Fruit fly (Drosophila melanogaster) whole organism, embryonic: Measurements from ENCODE around the gene Cubn.

Source experiments
- BEAF-32 ChIP-seq: fragments of 200-800 bp; sonication (Bioruptor generic); optimal IDR thresholded peaks from 3 replicates; lab custom pipeline; 2017; ENCODE audit warnings: missing biosample characterization, missing genetic modification characterization, mild to moderate bottlenecking, moderate library complexity, missing genetic modification reagents
- CG11093 ChIP-seq: fragments of 200-800 bp; sonication (Bioruptor generic); IDR thresholded peaks from 3 replicates; pipeline ENCODE4 v1.3.6; 2022; ENCODE audit warnings: missing biosample characterization, missing genetic modification characterization
- CG15514 ChIP-seq: fragments of 200-800 bp; sonication (Bioruptor generic); optimal IDR thresholded peaks from 3 replicates; lab custom pipeline; 2017; ENCODE audit warnings: missing biosample characterization, missing genetic modification characterization, mild to moderate bottlenecking, moderate library complexity, missing genetic modification reagents
- CG1603 ChIP-seq: fragments of 200-800 bp; sonication (Bioruptor generic); optimal IDR thresholded peaks from 2 replicates; lab custom pipeline; 2019; ENCODE audit warnings: missing biosample characterization, mild to moderate bottlenecking, missing genetic modification characterization, moderate library complexity
- CG1647 ChIP-seq: fragments of 200-800 bp; sonication (Bioruptor generic); optimal IDR thresholded peaks from 3 replicates; lab custom pipeline; 2016; ENCODE audit warnings: missing biosample characterization, missing genetic modification characterization
- CG17186 ChIP-seq: fragments of 200-800 bp; sonication (Bioruptor generic); optimal IDR thresholded peaks from 3 replicates; lab custom pipeline; 2017; ENCODE audit warnings: missing biosample characterization, missing genetic modification reagents, missing genetic modification characterization
- CG30020 ChIP-seq: fragments of 200-800 bp; optimal IDR thresholded peaks from 2 replicates; lab custom pipeline; 2019; ENCODE audit warnings: missing biosample characterization, mild to moderate bottlenecking, missing genetic modification characterization, moderate library complexity
- CG32532 ChIP-seq: fragments of 200-800 bp; sonication (Bioruptor generic); IDR thresholded peaks from 2 replicates; pipeline ENCODE4 v1.3.6; 2022; ENCODE audit warnings: missing biosample characterization, missing genetic modification characterization
- CG3838 ChIP-seq: fragments of 200-800 bp; sonication (Bioruptor generic); optimal IDR thresholded peaks from 3 replicates; lab custom pipeline; 2016; ENCODE audit warnings: missing biosample characterization, missing genetic modification characterization
- CG3847 ChIP-seq: fragments of 200-800 bp; sonication (Bioruptor generic); IDR thresholded peaks from 2 replicates; pipeline ENCODE4 v1.3.6; 2022; ENCODE audit warnings: missing biosample characterization, missing genetic modification characterization
- CG4360 ChIP-seq: fragments of 200-800 bp; sonication (Bioruptor generic); IDR thresholded peaks from 2 replicates; pipeline ENCODE4 v1.3.6; 2022; ENCODE audit warnings: missing biosample characterization, missing genetic modification characterization
- CG43689 ChIP-seq: fragments of 200-800 bp; sonication (Bioruptor generic); IDR thresholded peaks from 2 replicates; pipeline ENCODE4 v1.3.6; 2022; ENCODE audit warnings: missing biosample characterization, missing genetic modification characterization
- CG5180 ChIP-seq: fragments of 200-800 bp; sonication (Bioruptor generic); optimal IDR thresholded peaks from 3 replicates; lab custom pipeline; 2017; ENCODE audit warnings: missing biosample characterization, missing genetic modification characterization, mild to moderate bottlenecking, moderate library complexity, missing genetic modification reagents
- CG6254 ChIP-seq: fragments of 200-800 bp; sonication (Bioruptor generic); optimal IDR thresholded peaks from 3 replicates; lab custom pipeline; 2017; ENCODE audit warnings: mild to moderate bottlenecking, missing biosample characterization, missing genetic modification reagents, missing genetic modification characterization
- CG6791 ChIP-seq: fragments of 200-800 bp; sonication (Bioruptor generic); IDR thresholded peaks from 3 replicates; pipeline ENCODE4 v1.3.6; 2022; ENCODE audit warnings: missing biosample characterization, missing genetic modification characterization; ENCODE audit not compliant: partially characterized antibody
- CG9932 ChIP-seq: fragments of 200-800 bp; sonication (Bioruptor generic); IDR thresholded peaks from 2 replicates; pipeline ENCODE4 v1.3.6; 2022; ENCODE audit warnings: missing biosample characterization, missing genetic modification characterization
- D19A ChIP-seq: fragments of 200-800 bp; optimal IDR thresholded peaks from 3 replicates; lab custom pipeline; 2019; ENCODE audit warnings: missing biosample characterization, mild to moderate bottlenecking, missing genetic modification characterization, moderate library complexity
- Dad ChIP-seq: fragments of 200-800 bp; sonication (Bioruptor generic); optimal IDR thresholded peaks from 3 replicates; lab custom pipeline; 2016; ENCODE audit warnings: missing biosample characterization, missing genetic modification characterization
- Dbx ChIP-seq: fragments of 200-800 bp; sonication (Bioruptor generic); IDR thresholded peaks from 3 replicates; pipeline ENCODE4 v1.3.6; 2022; ENCODE audit warnings: missing biosample characterization, missing genetic modification characterization
- Dll ChIP-seq: fragments of 200-800 bp; sonication (Bioruptor generic); IDR thresholded peaks from 4 replicates; pipeline ENCODE4 v1.3.6; 2022; ENCODE audit warnings: missing biosample characterization, missing genetic modification characterization; ENCODE audit not compliant: partially characterized antibody
- Doc3 ChIP-seq: fragments of 200-800 bp; sonication (Bioruptor generic); IDR thresholded peaks from 3 replicates; pipeline ENCODE4 v1.3.6; 2022; ENCODE audit warnings: missing biosample characterization, missing genetic modification characterization; ENCODE audit not compliant: partially characterized antibody
- Ets97D ChIP-seq: fragments of 200-800 bp; sonication (Bioruptor generic); optimal IDR thresholded peaks from 3 replicates; lab custom pipeline; 2016; ENCODE audit warnings: missing biosample characterization, missing genetic modification characterization
- Fer3 ChIP-seq: fragments of 200-800 bp; sonication (Bioruptor generic); optimal IDR thresholded peaks from 2 replicates; lab custom pipeline; 2018; ENCODE audit warnings: missing biosample characterization, mild to moderate bottlenecking, missing genetic modification characterization, moderate library complexity
- HmgD ChIP-seq: fragments of 200-800 bp; sonication (Bioruptor generic); optimal IDR thresholded peaks from 3 replicates; lab custom pipeline; 2016; ENCODE audit warnings: missing biosample characterization, missing genetic modification characterization
- NC2α ChIP-seq: fragments of 200-800 bp; sonication (Bioruptor generic); optimal IDR thresholded peaks from 2 replicates; lab custom pipeline; 2016; ENCODE audit warnings: missing biosample characterization, missing genetic modification characterization
- Ravus ChIP-seq: fragments of 200-800 bp; sonication (Bioruptor generic); IDR thresholded peaks from 2 replicates; pipeline ENCODE4 v1.3.6; 2022; ENCODE audit warnings: missing biosample characterization, missing genetic modification characterization
- Scr ChIP-seq: fragments of 200-800 bp; sonication (Bioruptor generic); IDR thresholded peaks from 2 replicates; pipeline ENCODE4 v1.3.6; 2022; ENCODE audit warnings: missing biosample characterization, missing genetic modification characterization; ENCODE audit not compliant: partially characterized antibody
- Sry-δ ChIP-seq: fragments of 200-800 bp; sonication (Bioruptor generic); optimal IDR thresholded peaks from 2 replicates; lab custom pipeline; 2016; ENCODE audit warnings: missing biosample characterization, missing genetic modification characterization
- amos ChIP-seq: fragments of 200-800 bp; sonication (Bioruptor generic); IDR thresholded peaks from 2 replicates; pipeline ENCODE4 v1.3.6; 2022; ENCODE audit warnings: missing biosample characterization, missing genetic modification characterization; ENCODE audit not compliant: partially characterized antibody
- aop ChIP-seq: fragments of 200-800 bp; sonication (Bioruptor generic); IDR thresholded peaks from 2 replicates; pipeline ENCODE4 v1.3.6; 2022; ENCODE audit warnings: missing biosample characterization, missing genetic modification characterization
- ase ChIP-seq: fragments of 200-800 bp; sonication (Bioruptor generic); IDR thresholded peaks from 3 replicates; pipeline ENCODE4 v1.3.6; 2022; ENCODE audit warnings: missing biosample characterization, missing genetic modification characterization
- btn ChIP-seq: fragments of 200-800 bp; sonication (Bioruptor generic); optimal IDR thresholded peaks from 2 replicates; lab custom pipeline; 2016; ENCODE audit warnings: missing biosample characterization, missing genetic modification characterization
- croc ChIP-seq: fragments of 200-800 bp; sonication (Bioruptor generic); conservative IDR thresholded peaks from 3 replicates; pipeline ENCODE4 v1.3.6; 2022; ENCODE audit warnings: missing biosample characterization, missing genetic modification characterization
- crol ChIP-seq: fragments of 200-800 bp; sonication (Bioruptor generic); IDR thresholded peaks from 2 replicates; pipeline ENCODE4 v1.3.6; 2022; ENCODE audit warnings: missing biosample characterization, missing genetic modification characterization
- emc ChIP-seq: fragments of 200-800 bp; sonication (Bioruptor generic); optimal IDR thresholded peaks from 2 replicates; lab custom pipeline; 2016; ENCODE audit warnings: missing biosample characterization, missing genetic modification characterization
- fru ChIP-seq: fragments of >200 bp; optimal IDR thresholded peaks from 2 replicates; lab custom pipeline; 2017
- grau ChIP-seq: fragments of 200-800 bp; optimal IDR thresholded peaks from 3 replicates; lab custom pipeline; 2019; ENCODE audit warnings: missing biosample characterization, mild to moderate bottlenecking, missing genetic modification characterization, moderate library complexity
- grn ChIP-seq: fragments of 200-800 bp; sonication (Bioruptor generic); optimal IDR thresholded peaks from 3 replicates; lab custom pipeline; 2017; ENCODE audit warnings: missing biosample characterization, missing genetic modification characterization
- h ChIP-seq: fragments of >200 bp; optimal IDR thresholded peaks from 2 replicates; lab custom pipeline; 2017
- hbn ChIP-seq: fragments of 200-800 bp; sonication (Bioruptor generic); IDR thresholded peaks from 2 replicates; pipeline ENCODE4 v1.3.6; 2022; ENCODE audit warnings: missing biosample characterization, missing genetic modification characterization; ENCODE audit not compliant: partially characterized antibody
- nerfin-2 ChIP-seq: fragments of 200-800 bp; sonication (Bioruptor generic); IDR thresholded peaks from 2 replicates; pipeline ENCODE4 v1.3.6; 2022; ENCODE audit warnings: missing biosample characterization, missing genetic modification characterization; ENCODE audit not compliant: partially characterized antibody
- nmo ChIP-seq: fragments of 200-800 bp; sonication (Bioruptor generic); optimal IDR thresholded peaks from 2 replicates; lab custom pipeline; 2018; ENCODE audit warnings: missing biosample characterization, mild to moderate bottlenecking, missing genetic modification characterization, moderate library complexity
- pzg ChIP-seq: fragments of 200-800 bp; sonication (Bioruptor generic); optimal IDR thresholded peaks from 3 replicates; lab custom pipeline; 2018; ENCODE audit warnings: missing biosample characterization, mild to moderate bottlenecking, missing genetic modification characterization, moderate library complexity
- slou ChIP-seq: fragments of 200-800 bp; sonication (Bioruptor generic); optimal IDR thresholded peaks from 3 replicates; lab custom pipeline; 2016; ENCODE audit warnings: missing biosample characterization, missing genetic modification characterization
- sr ChIP-seq: fragments of 200-800 bp; sonication (Bioruptor generic); IDR thresholded peaks from 3 replicates; pipeline ENCODE4 v1.3.6; 2022; ENCODE audit warnings: missing biosample characterization, missing genetic modification characterization
- ssp ChIP-seq: fragments of 200-800 bp; sonication (Bioruptor generic); IDR thresholded peaks from 2 replicates; pipeline ENCODE4 v1.3.6; 2022; ENCODE audit warnings: missing biosample characterization, missing genetic modification characterization
- trem ChIP-seq: fragments of 200-800 bp; optimal IDR thresholded peaks from 3 replicates; lab custom pipeline; 2019; ENCODE audit warnings: missing biosample characterization, mild to moderate bottlenecking, missing genetic modification characterization, moderate library complexity
- trh ChIP-seq: fragments of 200-800 bp; sonication (Bioruptor generic); optimal IDR thresholded peaks from 2 replicates; lab custom pipeline; 2016; ENCODE audit warnings: missing biosample characterization, missing genetic modification characterization
- vvl ChIP-seq: fragments of 200-800 bp; sonication (Bioruptor generic); IDR thresholded peaks from 2 replicates; pipeline ENCODE4 v1.3.6; 2022; ENCODE audit warnings: missing biosample characterization, missing genetic modification characterization

Gene Cubn

dm6 chrX:9600818-9601732 lies 30.0 kb upstream of the Cubn start, which contains the start of gene Gga (continued):
- no peak for TF ChIP-seq HmgD (GFP tag; lab: Kevin White, UChicago)
- TF ChIP-seq Dbx (GFP tag; lab: Robert Waterston, UW): no peak
- TF ChIP-seq CG6791 (GFP tag; lab: Robert Waterston, UW): peak; percentile 93
- TF ChIP-seq CG6254 (GFP tag; lab: Kevin White, UChicago): no peak
- no peak for TF ChIP-seq h (lab: Kevin White, UChicago)
- no peak for TF ChIP-seq Fer3
- TF ChIP-seq nerfin-2 (GFP tag; lab: Robert Waterston, UW): peak; percentile 69
- TF ChIP-seq CG1647 (GFP tag; lab: Kevin White, UChicago): no peak
- TF ChIP-seq ssp: no peak
- no peak for TF ChIP-seq CG3838 (GFP tag; lab: Kevin White, UChicago)
- 0 out of 2 replicates have a peak, but pooled peaks have one; percentile 8 for TF ChIP-seq vvl (GFP tag; lab: Robert Waterston, UW)
- no peak; the same call in 1 of the 2 replicates for TF ChIP-seq CG9932 (GFP tag; lab: Robert Waterston, UW)
- peak; percentile 33 for TF ChIP-seq grn (GFP tag; lab: Kevin White, UChicago)
- TF ChIP-seq Scr (GFP tag; lab: Robert Waterston, UW): peak; percentile 85
- TF ChIP-seq pzg (GFP tag; lab: Kevin White, UChicago): peak; percentile 93
- peak; percentile 75 for TF ChIP-seq Doc3
- TF ChIP-seq trem (tag; lab: Kevin White, UChicago): peak; percentile 48
- TF ChIP-seq CG3847 (GFP tag; lab: Robert Waterston, UW): peak; percentile 68
- TF ChIP-seq slou: no peak
- TF ChIP-seq Ravus (GFP tag; lab: Robert Waterston, UW): no peak
- peak; percentile 5 for TF ChIP-seq grau (tag; lab: Kevin White, UChicago)
- TF ChIP-seq CG32532 (GFP tag; lab: Robert Waterston, UW): no peak
- TF ChIP-seq fru (lab: Kevin White, UChicago): no peak
- TF ChIP-seq hbn (GFP tag; lab: Robert Waterston, UW): peak; percentile 87
- TF ChIP-seq ase (GFP tag; lab: Robert Waterston, UW): no peak
- TF ChIP-seq D19A (tag; lab: Kevin White, UChicago): no peak
- TF ChIP-seq crol (GFP tag; lab: Robert Waterston, UW): peak; percentile 88
- TF ChIP-seq CG15514 (GFP tag; lab: Kevin White, UChicago): peak; percentile 61
- no peak for TF ChIP-seq btn (GFP tag; lab: Kevin White, UChicago)
- TF ChIP-seq amos (GFP tag; lab: Robert Waterston, UW): peak; percentile 93; the same call in 1 of the 2 replicates
- no peak for TF ChIP-seq CG43689
- no peak for TF ChIP-seq Dad
- TF ChIP-seq sr (GFP tag; lab: Robert Waterston, UW): 0 out of 3 replicates have a peak, but pooled peaks have one; percentile 17
- peak; percentile 77 for TF ChIP-seq Sry-δ (GFP tag; lab: Kevin White, UChicago)
- TF ChIP-seq CG17186 (GFP tag; lab: Kevin White, UChicago): no peak
- TF ChIP-seq CG30020: no peak
- peak; percentile 91 for TF ChIP-seq CG4360 (GFP tag; lab: Robert Waterston, UW)
- no peak for TF ChIP-seq croc
- no peak for TF ChIP-seq trh (GFP tag; lab: Kevin White, UChicago)
- TF ChIP-seq Dll (GFP tag; lab: Robert Waterston, UW): peak; percentile 87
- TF ChIP-seq aop: no peak
- peak; percentile 71 for TF ChIP-seq Ets97D (GFP tag; lab: Kevin White, UChicago)
- TF ChIP-seq emc (GFP tag; lab: Kevin White, UChicago): no peak
- no peak for TF ChIP-seq CG11093 (GFP tag; lab: Robert Waterston, UW)
- peak; percentile 56 for TF ChIP-seq CG5180 (GFP tag; lab: Kevin White, UChicago)
- TF ChIP-seq CG1603 (tag; lab: Kevin White, UChicago): peak; percentile 77
- peak; percentile 89 for TF ChIP-seq BEAF-32 (GFP tag; lab: Kevin White, UChicago)
- TF ChIP-seq nmo: no peak
- no peak for TF ChIP-seq NC2α (GFP tag; lab: Kevin White, UChicago)
